Worm (Caenorhabditis elegans): ENCODE results near the gene C03B8.3.

Gene C03B8.3

ce11 chrIII:7722411-7722810 lies 10.3 kb downstream of the C03B8.3 start (continued):
- TF ChIP-seq Y48G9A.11 (GFP tag; IDR thresholded peaks at IDR 0.05) (no peak), nhr-25 (tag; optimal IDR thresholded peaks at IDR 0.05; ENCODE audit: borderline replicate concordance, insufficient read depth) (no peak), lsy-2 (tag; optimal IDR thresholded peaks at IDR 0.05) (peak in 1 of 2 experiments; percentile 25), R02D3.7 (tag; optimal IDR thresholded peaks at IDR 0.05) (no peak), duxl-1 (tag; optimal IDR thresholded peaks at IDR 0.05; ENCODE audit: poor library complexity) (no peak), dve-1 (tag; optimal IDR thresholded peaks at IDR 0.05; ENCODE audit: insufficient read depth) (no peak), mdt-29 (GFP tag; IDR thresholded peaks at IDR 0.05) (no peak), F10B5.3 (tag; optimal IDR thresholded peaks at IDR 0.05) (no peak), dpl-1 (GFP tag; optimal IDR thresholded peaks at IDR 0.05) (no peak), vab-7 (GFP tag; IDR thresholded peaks at IDR 0.05) (no peak), php-3 (GFP tag; IDR thresholded peaks at IDR 0.05) (no peak), gei-8 (GFP tag; optimal IDR thresholded peaks at IDR 0.05) (no peak), Y75B8A.6 (GFP tag; IDR thresholded peaks at IDR 0.05) (no peak), T20F7.1 (GFP tag; optimal IDR thresholded peaks at IDR 0.05) (no peak), lin-39 (tag; optimal IDR thresholded peaks at IDR 0.05) (no peak), unc-39 (tag; optimal IDR thresholded peaks at IDR 0.05) (no peak), tra-1 (GFP tag; IDR thresholded peaks at IDR 0.05) (no peak), zag-1 (tag; optimal IDR thresholded peaks at IDR 0.05) (no peak), F37D6.2 (tag; optimal IDR thresholded peaks at IDR 0.05) (no peak), snpc-1.2 (GFP tag; IDR thresholded peaks at IDR 0.05) (no peak), hlh-30 (tag; optimal IDR thresholded peaks at IDR 0.05; ENCODE audit: insufficient read depth) (no peak)

DNA sequence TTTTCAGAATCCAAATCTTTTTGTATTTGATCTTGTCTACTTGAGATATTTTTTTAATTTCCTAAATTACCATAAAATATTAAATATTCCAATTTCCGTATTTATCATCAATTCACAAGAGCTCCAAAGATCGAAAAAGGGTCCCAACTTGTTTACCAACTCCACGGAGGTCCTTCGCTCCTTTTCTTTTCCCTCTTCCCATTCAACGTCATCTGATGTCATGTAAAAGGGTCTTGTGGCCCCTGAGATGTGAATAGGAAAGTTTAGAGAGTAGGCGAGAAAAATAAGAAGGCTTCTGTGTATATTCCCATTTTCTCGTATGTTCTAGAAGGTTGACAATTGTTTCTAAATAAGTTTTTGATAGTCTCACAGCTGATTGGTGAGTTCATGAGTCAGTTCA lies 10.9 kb downstream of the C03B8.3 start:
- TF ChIP-seq aha-1 (tag) (peak; percentile 48), nhr-76 (tag; optimal IDR thresholded peaks at IDR 0.05) (no peak), hlh-30 (tag; optimal IDR thresholded peaks at IDR 0.05; ENCODE audit: insufficient read depth) (peak; percentile 25), lin-13 (GFP tag; optimal IDR thresholded peaks at IDR 0.05) (no peak), unc-62 (GFP tag; optimal IDR thresholded peaks at IDR 0.05 in 1 of 2) (peak in 1 of 2 experiments; percentile 16), unc-62 (tag; optimal IDR thresholded peaks at IDR 0.05) (no peak), ctbp-1 (GFP tag; IDR thresholded peaks at IDR 0.05) (0 out of 2 replicates have a peak, but pooled peaks have one; percentile 29), zip-11 (GFP tag; IDR thresholded peaks at IDR 0.05) (no peak), tra-1 (GFP tag; IDR thresholded peaks at IDR 0.05) (0 out of 2 replicates have a peak, but pooled peaks have one; percentile 6), fkh-10 (GFP tag; optimal IDR thresholded peaks at IDR 0.05) (peak; percentile 64), ces-1 (GFP tag; optimal IDR thresholded peaks at IDR 0.05) (no peak)

- TF ChIP-seq ceh-20 (GFP tag; IDR thresholded peaks at IDR 0.05) (peak; percentile 35; the same call in 1 of the 2 replicates), hif-1 (tag; optimal IDR thresholded peaks at IDR 0.05) (peak in 1 of 2 experiments; percentile 45), D1046.2 (GFP tag; IDR thresholded peaks at IDR 0.05) (no peak), nhr-28 (tag; optimal IDR thresholded peaks at IDR 0.05) (peak; percentile 3), ama-1 (optimal IDR thresholded peaks at IDR 0.05) (peak; percentile 38), madf-5 (GFP tag; IDR thresholded peaks at IDR 0.05) (no peak), lsy-2 (tag; optimal IDR thresholded peaks at IDR 0.05) (peak in 1 of 2 experiments; percentile 55), daf-16 (GFP tag; optimal IDR thresholded peaks at IDR 0.05) (peak in 1 of 2 experiments; percentile 70), daf-16 (tag; optimal IDR thresholded peaks at IDR 0.05) (no peak), dmd-6 (GFP tag; IDR thresholded peaks at IDR 0.05) (0 out of 2 replicates have a peak, but pooled peaks have one; percentile 23), lir-3 (tag; optimal IDR thresholded peaks at IDR 0.05) (no peak), dve-1 (tag; optimal IDR thresholded peaks at IDR 0.05; ENCODE audit: insufficient read depth) (peak; percentile 68), aha-1 (tag) (peak; percentile 64), hlh-11 (tag; optimal IDR thresholded peaks at IDR 0.05) (peak; percentile 57), dpl-1 (GFP tag; optimal IDR thresholded peaks at IDR 0.05) (peak; percentile 29), ctbp-1 (GFP tag; IDR thresholded peaks at IDR 0.05) (peak; percentile 51; the same call in 1 of the 2 replicates), Y75B8A.6 (GFP tag; IDR thresholded peaks at IDR 0.05) (0 out of 2 replicates have a peak, but pooled peaks have one; percentile 10), lin-13 (GFP tag; optimal IDR thresholded peaks at IDR 0.05) (no peak), tra-1 (GFP tag; IDR thresholded peaks at IDR 0.05) (0 out of 2 replicates have a peak, but pooled peaks have one; percentile 44), fkh-10 (GFP tag; optimal IDR thresholded peaks at IDR 0.05) (peak; percentile 72), mep-1 (tag; optimal IDR thresholded peaks at IDR 0.05) (peak; percentile 65), unc-62 (GFP tag; optimal IDR thresholded peaks at IDR 0.05 in 1 of 2) (peak in 1 of 2 experiments; percentile 93), unc-62 (tag; optimal IDR thresholded peaks at IDR 0.05) (peak; percentile 10), nhr-48 (tag; optimal IDR thresholded peaks at IDR 0.05) (peak; percentile 53), ceh-28 (tag; optimal IDR thresholded peaks at IDR 0.05) (no peak), zip-2 (tag; optimal IDR thresholded peaks at IDR 0.05) (peak; percentile 44)
Observed at ce11 chrIII:7723412-7724068, 11.4 kb downstream of the C03B8.3 start.
